Fruit fly (Drosophila melanogaster) Kc167 (cell line): ENCODE data around the gene CG13601.

Experiments
- Sin3A ChIP-seq: fragments of >200 bp; optimal IDR thresholded peaks from 2 replicates; lab custom pipeline; 2018; ENCODE audit warnings: missing external identifiers
- h ChIP-seq: fragments of >200 bp; optimal IDR thresholded peaks from 3 replicates; lab custom pipeline; 2018; ENCODE audit warnings: missing external identifiers
- insv ChIP-seq: fragments of >200 bp; optimal IDR thresholded peaks from 3 replicates; lab custom pipeline; 2018; ENCODE audit warnings: missing external identifiers
- psq ChIP-seq: fragments of >200 bp; optimal IDR thresholded peaks from 2 replicates; lab custom pipeline; 2017; ENCODE audit warnings: missing external identifiers
- ttk ChIP-seq: sonication (Bioruptor generic); optimal IDR thresholded peaks from 2 replicates; lab custom pipeline; 2017; ENCODE audit warnings: missing external identifiers

dm6 chr3R:23884088-23884727 lies 43.2 kb downstream of the CG13601 start:
- TF ChIP-seq h (no peak), psq (lab: Kevin White, UChicago) (no peak), ttk (lab: Kevin White, UChicago) (no peak), insv (no peak), Sin3A (lab: Kevin White, UChicago) (no peak)
